Fruit fly (Drosophila melanogaster): Measurements from ENCODE around the gene neo.

The neo gene

DNA sequence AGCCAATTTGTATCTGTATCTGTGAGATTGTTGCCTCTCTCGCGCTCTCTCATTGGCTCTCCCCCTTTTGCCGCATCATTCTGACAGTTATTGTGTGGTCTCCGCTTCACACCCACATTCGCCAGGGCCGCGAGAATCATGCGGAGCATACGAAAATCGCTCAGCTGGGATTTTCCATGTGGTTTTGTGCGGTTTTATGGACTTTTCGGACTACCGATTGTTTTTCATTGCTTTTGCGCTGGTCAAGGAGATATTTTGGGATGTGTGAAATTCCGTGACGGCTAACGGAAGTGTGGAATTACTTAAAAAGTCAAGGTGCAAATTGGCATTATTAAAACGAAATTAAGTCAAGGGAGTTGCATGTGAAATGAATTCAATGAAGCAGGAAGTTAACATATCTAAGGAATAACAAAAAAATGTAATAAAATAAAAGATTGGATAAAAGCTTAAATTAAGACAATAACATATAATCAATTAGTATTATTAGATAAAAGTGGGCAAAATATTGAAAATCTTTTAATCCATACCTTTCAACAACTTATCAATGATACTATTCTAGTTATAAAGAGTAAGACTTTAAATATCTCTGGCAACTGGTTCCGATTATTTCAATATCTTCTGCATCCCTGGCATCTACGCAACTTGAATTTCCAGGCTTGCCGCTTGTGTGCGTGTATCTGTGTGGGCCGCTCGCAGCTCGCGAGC, 46.7 kb upstream of the neo start (continued):
- peak; percentile 93 for TF ChIP-seq CG9437 (GFP tag; optimal IDR thresholded peaks at IDR 0.05)
- TF ChIP-seq CG6689 (GFP tag; IDR thresholded peaks at IDR 0.05), result peak; percentile 43; the same call in 1 of the 2 replicates
- TF ChIP-seq CG11456 (GFP tag; IDR thresholded peaks at IDR 0.05), result peak; percentile 58; the same call in 2 of the 3 replicates
- TF ChIP-seq Max (GFP tag; optimal IDR thresholded peaks at IDR 0.05), result peak; percentile 5
- peak; percentile 4 for TF ChIP-seq CG30431 (GFP tag; optimal IDR thresholded peaks at IDR 0.05)
- peak; percentile 61 for TF ChIP-seq Sox100B (GFP tag; optimal IDR thresholded peaks at IDR 0.05)
- TF ChIP-seq salm (tag; optimal IDR thresholded peaks at IDR 0.05), result no peak
- TF ChIP-seq zfh1 (GFP tag; IDR thresholded peaks at IDR 0.05), result peak; percentile 32; the same call in 1 of the 3 replicates
- no peak for TF ChIP-seq ci (GFP tag; IDR thresholded peaks at IDR 0.05)
- TF ChIP-seq Hsf (GFP tag; optimal IDR thresholded peaks at IDR 0.05), result peak; percentile 8
- TF ChIP-seq D19B (GFP tag; optimal IDR thresholded peaks at IDR 0.05), result peak; percentile 42
- peak; percentile 30 for TF ChIP-seq CG11723 (GFP tag; optimal IDR thresholded peaks at IDR 0.05)
- TF ChIP-seq CG7839 (tag; optimal IDR thresholded peaks at IDR 0.05), result peak; percentile 45
- TF ChIP-seq NFAT (GFP tag; IDR thresholded peaks at IDR 0.05), result peak; percentile 75
- peak; percentile 3 for TF ChIP-seq pum (GFP tag; optimal IDR thresholded peaks at IDR 0.05)
- peak; percentile 59 for TF ChIP-seq yki (optimal IDR thresholded peaks at IDR 0.05)
- TF ChIP-seq CG4424 (GFP tag; optimal IDR thresholded peaks at IDR 0.05), result peak; percentile 62
- TF ChIP-seq al (GFP tag; IDR thresholded peaks at IDR 0.05), result 0 out of 2 replicates have a peak, but pooled peaks have one; percentile 22
- TF ChIP-seq Sry-δ (GFP tag; optimal IDR thresholded peaks at IDR 0.05), result peak; percentile 3
- 0 out of 2 replicates have a peak, but pooled peaks have one; percentile 20 for TF ChIP-seq danr (GFP tag; IDR thresholded peaks at IDR 0.05)
- TF ChIP-seq ewg (GFP tag; optimal IDR thresholded peaks at IDR 0.05), result no peak
- peak; percentile 4 for TF ChIP-seq pzg (GFP tag; optimal IDR thresholded peaks at IDR 0.05)
- no peak for TF ChIP-seq Jarid2 (GFP tag; optimal IDR thresholded peaks at IDR 0.05)
- TF ChIP-seq sob (GFP tag; IDR thresholded peaks at IDR 0.05), result peak; percentile 54; the same call in 1 of the 2 replicates
- TF ChIP-seq CG6791 (GFP tag; IDR thresholded peaks at IDR 0.05; ENCODE audit: partially characterized antibody), result peak; percentile 20; the same call in 1 of the 3 replicates
- peak; percentile 71 for TF ChIP-seq Rfx (GFP tag; IDR thresholded peaks at IDR 0.05)
- peak; percentile 40 for TF ChIP-seq CG12391 (tag; optimal IDR thresholded peaks at IDR 0.05)
- TF ChIP-seq so (GFP tag; IDR thresholded peaks at IDR 0.05), result no peak
- 0 out of 3 replicates have a peak, but pooled peaks have one; percentile 21 for TF ChIP-seq vnd (GFP tag; IDR thresholded peaks at IDR 0.05; ENCODE audit: partially characterized antibody)
- TF ChIP-seq bcd (GFP tag; optimal IDR thresholded peaks at IDR 0.05), result peak; percentile 49
- no peak for TF ChIP-seq Lpt (GFP tag; optimal IDR thresholded peaks at IDR 0.05)
- TF ChIP-seq trh (GFP tag; optimal IDR thresholded peaks at IDR 0.05), result no peak
- TF ChIP-seq CG2678 (tag; optimal IDR thresholded peaks at IDR 0.05), result peak; percentile 73
- TF ChIP-seq slp2 (GFP tag; optimal IDR thresholded peaks at IDR 0.05), result peak; percentile 13
- TF ChIP-seq CG10654 (GFP tag; optimal IDR thresholded peaks at IDR 0.05), result peak; percentile 25
- peak; percentile 64 for TF ChIP-seq CG30403 (GFP tag; optimal IDR thresholded peaks at IDR 0.05)
- peak; percentile 20 for TF ChIP-seq CG8944 (GFP tag; optimal IDR thresholded peaks at IDR 0.05)
- TF ChIP-seq BEAF-32 (GFP tag; optimal IDR thresholded peaks at IDR 0.05), result peak; percentile 64
- no peak for TF ChIP-seq CG7745 (tag; optimal IDR thresholded peaks at IDR 0.05)
- TF ChIP-seq CG4820 (GFP tag; optimal IDR thresholded peaks at IDR 0.05), result peak; percentile 33
- peak; percentile 89 for TF ChIP-seq psq (GFP tag; optimal IDR thresholded peaks at IDR 0.05)
- peak; percentile 63 for TF ChIP-seq CoRest (tag; optimal IDR thresholded peaks at IDR 0.05)
- TF ChIP-seq CG14441 (GFP tag; IDR thresholded peaks at IDR 0.05), result peak; percentile 42; the same call in 1 of the 2 replicates
- peak; percentile 24 for TF ChIP-seq CG12659 (GFP tag; optimal IDR thresholded peaks at IDR 0.05)
- TF ChIP-seq CG1602 (GFP tag; optimal IDR thresholded peaks at IDR 0.05), result peak; percentile 21
- peak; percentile 1 for TF ChIP-seq tap (tag; optimal IDR thresholded peaks at IDR 0.05)
- TF ChIP-seq CG12104 (GFP tag; optimal IDR thresholded peaks at IDR 0.05), result peak; percentile 51
- TF ChIP-seq CG16863 (GFP tag; optimal IDR thresholded peaks at IDR 0.05), result no peak
- no peak for TF ChIP-seq unc-4 (GFP tag; IDR thresholded peaks at IDR 0.05; ENCODE audit: partially characterized antibody)
- TF ChIP-seq lilli (GFP tag; optimal IDR thresholded peaks at IDR 0.05), result peak; percentile 20

All from whole organism, embryonic.